Worm (Caenorhabditis elegans): Measurements from ENCODE around the gene ZK1321.1.
A peak's percentile ranks its signal among the peaks of the same experiment; 100 is the strongest.

The ZK1321.1 gene

ce11 chrII:9757651-9758282 lies 3.9 kb downstream of the ZK1321.1 start, which contains the start of gene shk-1 (continued):
- TF ChIP-seq unc-62 (GFP tag; optimal IDR thresholded peaks at IDR 0.05 in 1 of 2) = peak in 1 of 2 experiments; percentile 11
- TF ChIP-seq unc-62 (tag; optimal IDR thresholded peaks at IDR 0.05) = no peak
- no peak for TF ChIP-seq vab-7 (GFP tag; IDR thresholded peaks at IDR 0.05)
- no peak for TF ChIP-seq attf-4 (tag; optimal IDR thresholded peaks at IDR 0.05)
- no peak for TF ChIP-seq unc-39 (tag; optimal IDR thresholded peaks at IDR 0.05)
- peak in 1 of 2 experiments; percentile 44 for TF ChIP-seq daf-16 (GFP tag; optimal IDR thresholded peaks at IDR 0.05)
- no peak for TF ChIP-seq daf-16 (tag; optimal IDR thresholded peaks at IDR 0.05)
- TF ChIP-seq lin-15B (tag; optimal IDR thresholded peaks at IDR 0.05) = no peak
- no peak for TF ChIP-seq mxl-2 (GFP tag; conservative IDR thresholded peaks at IDR 0.05)
- TF ChIP-seq lin-1 (GFP tag; IDR thresholded peaks at IDR 0.05) = no peak

- TF ChIP-seq nhr-11 (tag; optimal IDR thresholded peaks at IDR 0.05) (peak; percentile 3), daf-19 (GFP tag; conservative IDR thresholded peaks at IDR 0.05) (no peak)
Observed at ce11 chrII:9759382-9759781, 5.6 kb downstream of the ZK1321.1 start.

- TF ChIP-seq ceh-82 (tag; optimal IDR thresholded peaks at IDR 0.05) (no peak), sdz-12 (GFP tag; optimal IDR thresholded peaks at IDR 0.05) (no peak), snpc-4 (tag; optimal IDR thresholded peaks at IDR 0.05) (no peak), set-16 (GFP tag; IDR thresholded peaks at IDR 0.05) (no peak), lin-1 (GFP tag; IDR thresholded peaks at IDR 0.05) (no peak), ceh-44 (GFP tag; IDR thresholded peaks at IDR 0.05) (no peak), fos-1 (tag; optimal IDR thresholded peaks at IDR 0.05) (no peak), F26F4.8 (GFP tag; conservative IDR thresholded peaks at IDR 0.05) (no peak), nhr-111 (GFP tag; optimal IDR thresholded peaks at IDR 0.05) (no peak), tag-97 (GFP tag; IDR thresholded peaks at IDR 0.05) (no peak), nhr-11 (tag; optimal IDR thresholded peaks at IDR 0.05) (no peak), pqm-1 (tag; optimal IDR thresholded peaks at IDR 0.05) (no peak), dmd-6 (GFP tag; IDR thresholded peaks at IDR 0.05) (no peak), zip-2 (tag; optimal IDR thresholded peaks at IDR 0.05) (no peak), jun-1 (tag; optimal IDR thresholded peaks at IDR 0.05) (no peak), cey-2 (tag; optimal IDR thresholded peaks at IDR 0.05; ENCODE audit: borderline replicate concordance, insufficient read depth) (no peak), lim-7 (GFP tag; IDR thresholded peaks at IDR 0.05) (no peak), rbr-2 (tag; optimal IDR thresholded peaks at IDR 0.05) (no peak), ztf-11 (tag; optimal IDR thresholded peaks at IDR 0.05) (no peak), zfp-2 (tag; optimal IDR thresholded peaks at IDR 0.05) (no peak)
Observed at ce11 chrII:9764696-9765095, 10.9 kb downstream of the ZK1321.1 start.

- TF ChIP-seq tra-1 (GFP tag; IDR thresholded peaks at IDR 0.05) = no peak
- TF ChIP-seq F37D6.2 (tag; optimal IDR thresholded peaks at IDR 0.05) = no peak
- TF ChIP-seq dmd-9 (GFP tag; IDR thresholded peaks at IDR 0.05) = no peak
- TF ChIP-seq mep-1 (tag; optimal IDR thresholded peaks at IDR 0.05) = peak; percentile 45
- TF ChIP-seq daf-16 (GFP tag; optimal IDR thresholded peaks at IDR 0.05) = peak in 1 of 2 experiments; percentile 68
- peak; percentile 80 for TF ChIP-seq daf-16 (tag; optimal IDR thresholded peaks at IDR 0.05)
- TF ChIP-seq zip-11 (GFP tag; IDR thresholded peaks at IDR 0.05) = no peak
- TF ChIP-seq lin-15B (tag; optimal IDR thresholded peaks at IDR 0.05) = no peak
- no peak for TF ChIP-seq ces-1 (GFP tag; optimal IDR thresholded peaks at IDR 0.05)
- TF ChIP-seq dmd-8 (GFP tag; IDR thresholded peaks at IDR 0.05) = 0 out of 2 replicates have a peak, but pooled peaks have one; percentile 37
- no peak for TF ChIP-seq snpc-4 (tag; optimal IDR thresholded peaks at IDR 0.05)
- TF ChIP-seq nhr-48 (tag; optimal IDR thresholded peaks at IDR 0.05) = peak; percentile 45
- no peak for TF ChIP-seq fkh-10 (GFP tag; optimal IDR thresholded peaks at IDR 0.05)
- no peak for TF ChIP-seq egl-43 (GFP tag; IDR thresholded peaks at IDR 0.05)
- 0 out of 2 replicates have a peak, but pooled peaks have one; percentile 35 for TF ChIP-seq zfp-3 (GFP tag; conservative IDR thresholded peaks at IDR 0.05)
- TF ChIP-seq ceh-32 (tag; optimal IDR thresholded peaks at IDR 0.05; ENCODE audit: poor library complexity) = no peak
- peak; percentile 79 for TF ChIP-seq dmd-6 (GFP tag; IDR thresholded peaks at IDR 0.05)
- TF ChIP-seq dpl-1 (GFP tag; optimal IDR thresholded peaks at IDR 0.05) = peak; percentile 49
- no peak for TF ChIP-seq ZK546.5 (tag; optimal IDR thresholded peaks at IDR 0.05)
- no peak for TF ChIP-seq nhr-10 (tag; optimal IDR thresholded peaks at IDR 0.05)
- peak; percentile 5 for TF ChIP-seq mxl-3 (GFP tag; optimal IDR thresholded peaks at IDR 0.05)
Observed at ce11 chrII:9769797-9770520, 16.1 kb downstream of the ZK1321.1 start, which contains the start of gene aqp-10. Gene aqp-10 (minus strand): TSS chrII:9769847.
